Worm (Caenorhabditis elegans) whole organism, L1 larva: ENCODE data around the gene C29F4.3.

Experiments used
- snu-23 ChIP-seq: sonication (generic microtip); optimal IDR thresholded peaks from 2 replicates; lab custom pipeline; 2016; ENCODE audit warnings: missing genetic modification characterization, missing compliant biosample characterization
- ztf-4 ChIP-seq: fragments of 150-350 bp; optimal IDR thresholded peaks from 2 replicates; lab custom pipeline; 2014; ENCODE audit warnings: missing biosample characterization, missing genetic modification characterization

ce11 chrIV:11247434-11247833, 23.7 kb upstream of the C29F4.3 start:
- TF ChIP-seq ztf-4 (tag; lab: Kevin White, UChicago) (no peak), snu-23 (GFP tag; lab: Kevin White, UChicago) (no peak)
